Fruit fly (Drosophila melanogaster) whole organism, embryonic: ENCODE data around the gene CG31431.

Experiments
- ATbp ChIP-seq: fragments of 200-800 bp; sonication (Bioruptor generic); optimal IDR thresholded peaks from 2 replicates; lab custom pipeline; 2017; ENCODE audit warnings: missing biosample characterization, mild to moderate bottlenecking, missing genetic modification characterization, missing genetic modification reagents
- Asciz ChIP-seq: fragments of 200-800 bp; sonication (Bioruptor generic); optimal IDR thresholded peaks from 2 replicates; lab custom pipeline; 2017; ENCODE audit warnings: missing biosample characterization, mild to moderate bottlenecking, missing genetic modification characterization, missing genetic modification reagents
- CG11085 ChIP-seq: fragments of 200-800 bp; sonication (Bioruptor generic); IDR thresholded peaks from 2 replicates; pipeline ENCODE4 v1.3.6; 2022; ENCODE audit warnings: missing biosample characterization, missing genetic modification characterization
- CG11093 ChIP-seq: fragments of 200-800 bp; sonication (Bioruptor generic); IDR thresholded peaks from 3 replicates; pipeline ENCODE4 v1.3.6; 2022; ENCODE audit warnings: missing biosample characterization, missing genetic modification characterization
- CG12659 ChIP-seq: fragments of 200-800 bp; sonication (Bioruptor generic); optimal IDR thresholded peaks from 3 replicates; lab custom pipeline; 2017; ENCODE audit warnings: mild to moderate bottlenecking, missing biosample characterization, missing genetic modification reagents, missing genetic modification characterization
- CG14710 ChIP-seq: fragments of 200-800 bp; sonication (Bioruptor generic); optimal IDR thresholded peaks from 3 replicates; lab custom pipeline; 2019; ENCODE audit warnings: missing biosample characterization, mild to moderate bottlenecking, missing genetic modification characterization, moderate library complexity
- CG15601 ChIP-seq: fragments of 200-800 bp; sonication (Bioruptor generic); optimal IDR thresholded peaks from 3 replicates; lab custom pipeline; 2019; ENCODE audit warnings: missing biosample characterization, mild to moderate bottlenecking, missing genetic modification characterization, moderate library complexity
- CG31388 ChIP-seq: fragments of 200-800 bp; sonication (Bioruptor generic); optimal IDR thresholded peaks from 2 replicates; lab custom pipeline; 2016; ENCODE audit warnings: missing biosample characterization, missing genetic modification characterization
- CG31441 ChIP-seq: fragments of 200-800 bp; sonication (Bioruptor generic); IDR thresholded peaks from 2 replicates; pipeline ENCODE4 v1.3.6; 2022; ENCODE audit warnings: missing biosample characterization, missing genetic modification characterization
- CG32767 ChIP-seq: fragments of 200-800 bp; sonication (Bioruptor generic); IDR thresholded peaks from 2 replicates; pipeline ENCODE4 v1.3.6; 2022; ENCODE audit warnings: missing biosample characterization, missing genetic modification characterization
- CG32772 ChIP-seq: fragments of 200-800 bp; sonication (Bioruptor generic); IDR thresholded peaks from 2 replicates; pipeline ENCODE4 v1.3.6; 2022; ENCODE audit warnings: missing biosample characterization, missing genetic modification characterization
- CG33557 ChIP-seq: fragments of 200-800 bp; sonication (Bioruptor generic); optimal IDR thresholded peaks from 2 replicates; lab custom pipeline; 2019; ENCODE audit warnings: missing biosample characterization, mild to moderate bottlenecking, missing genetic modification characterization, moderate library complexity
- CG3407 ChIP-seq: fragments of 200-800 bp; sonication (Bioruptor generic); optimal IDR thresholded peaks from 2 replicates; lab custom pipeline; 2018; ENCODE audit warnings: missing biosample characterization, mild to moderate bottlenecking, missing genetic modification characterization
- CG7372 ChIP-seq: fragments of 200-800 bp; sonication (Bioruptor generic); IDR thresholded peaks from 2 replicates; pipeline ENCODE4 v1.3.6; 2022; ENCODE audit warnings: missing biosample characterization, missing genetic modification characterization
- CG8290 ChIP-seq, 3 experiments: fragments of 200-800 bp; sonication (Bioruptor generic); optimal IDR thresholded peaks; 2 replicates each; lab custom pipeline; 2016 to 2019; ENCODE audit warnings: missing biosample characterization in 3 of 3, missing genetic modification characterization in 3 of 3, mild to moderate bottlenecking in 2 of 3, moderate library complexity in 1 of 3
- CG8388 ChIP-seq: fragments of 200-800 bp; sonication (Bioruptor generic); optimal IDR thresholded peaks from 2 replicates; lab custom pipeline; 2019; ENCODE audit warnings: missing biosample characterization, mild to moderate bottlenecking, missing genetic modification characterization, moderate library complexity
- CG8478 ChIP-seq: fragments of >200 bp; optimal IDR thresholded peaks from 2 replicates; lab custom pipeline; 2018
- CG9727 ChIP-seq: fragments of 200-800 bp; sonication (Bioruptor generic); optimal IDR thresholded peaks from 3 replicates; lab custom pipeline; 2017; ENCODE audit warnings: missing biosample characterization, mild to moderate bottlenecking, missing genetic modification characterization
- CG9817 ChIP-seq: fragments of 200-800 bp; sonication (Bioruptor generic); optimal IDR thresholded peaks from 2 replicates; lab custom pipeline; 2018; ENCODE audit warnings: missing biosample characterization, mild to moderate bottlenecking, missing genetic modification characterization, moderate library complexity
- D ChIP-seq, 2 experiments: fragments of 200-800 bp in 1 of 2; fragments of >200 bp in 1 of 2; sonication (Bioruptor generic) in 1 of 2; optimal IDR thresholded peaks; 2 replicates in 1 of 2; 3 replicates in 1 of 2; lab custom pipeline; 2017; ENCODE audit warnings: mild to moderate bottlenecking in 1 of 2, missing biosample characterization in 1 of 2, missing genetic modification characterization in 1 of 2, missing genetic modification reagents in 1 of 2
- D19A ChIP-seq: fragments of 200-800 bp; optimal IDR thresholded peaks from 3 replicates; lab custom pipeline; 2019; ENCODE audit warnings: missing biosample characterization, mild to moderate bottlenecking, missing genetic modification characterization, moderate library complexity
- Hr3 ChIP-seq: fragments of 200-800 bp; sonication (Bioruptor generic); optimal IDR thresholded peaks from 3 replicates; lab custom pipeline; 2016; ENCODE audit warnings: missing biosample characterization, missing genetic modification characterization
- Hr51 ChIP-seq, 2 experiments: fragments of 200-800 bp; sonication (Bioruptor generic); optimal IDR thresholded peaks; 2 replicates in 1 of 2; 3 replicates in 1 of 2; lab custom pipeline; 2016 to 2018; ENCODE audit warnings: missing biosample characterization in 2 of 2, missing genetic modification characterization in 2 of 2, mild to moderate bottlenecking in 1 of 2, moderate library complexity in 1 of 2
- Hr78 ChIP-seq, 2 experiments: fragments of 200-800 bp in 1 of 2; fragments of >200 bp in 1 of 2; sonication (Bioruptor generic) in 1 of 2; optimal IDR thresholded peaks; 2 replicates each; lab custom pipeline; 2017 to 2019; ENCODE audit warnings: missing biosample characterization in 2 of 2, missing genetic modification characterization in 2 of 2, mild to moderate bottlenecking in 1 of 2, moderate library complexity in 1 of 2
- Hsf ChIP-seq: fragments of 200-800 bp; sonication (Bioruptor generic); optimal IDR thresholded peaks from 3 replicates; lab custom pipeline; 2016; ENCODE audit warnings: missing biosample characterization, missing genetic modification characterization
- Lpt ChIP-seq: fragments of >200 bp; optimal IDR thresholded peaks from 2 replicates; lab custom pipeline; 2018; ENCODE audit warnings: missing biosample characterization, missing genetic modification characterization
- NfI ChIP-seq: fragments of 200-800 bp; sonication (Bioruptor generic); optimal IDR thresholded peaks from 3 replicates; lab custom pipeline; 2018; ENCODE audit warnings: missing biosample characterization, mild to moderate bottlenecking, missing genetic modification characterization, moderate library complexity
- Opbp ChIP-seq: fragments of 200-800 bp; sonication (Bioruptor generic); IDR thresholded peaks from 3 replicates; pipeline ENCODE4 v1.3.6; 2022; ENCODE audit warnings: missing biosample characterization, missing genetic modification characterization; ENCODE audit not compliant: partially characterized antibody
- Sox100B ChIP-seq: fragments of 200-800 bp; sonication (Bioruptor generic); optimal IDR thresholded peaks from 3 replicates; lab custom pipeline; 2018; ENCODE audit warnings: missing biosample characterization, mild to moderate bottlenecking, missing genetic modification characterization
- Xrp1 ChIP-seq: fragments of 200-800 bp; sonication (Bioruptor generic); IDR thresholded peaks from 2 replicates; pipeline ENCODE4 v1.3.6; 2022; ENCODE audit warnings: missing biosample characterization, missing genetic modification characterization
- aop ChIP-seq: fragments of 200-800 bp; sonication (Bioruptor generic); IDR thresholded peaks from 2 replicates; pipeline ENCODE4 v1.3.6; 2022; ENCODE audit warnings: missing biosample characterization, missing genetic modification characterization
- ase ChIP-seq: fragments of 200-800 bp; sonication (Bioruptor generic); IDR thresholded peaks from 3 replicates; pipeline ENCODE4 v1.3.6; 2022; ENCODE audit warnings: missing biosample characterization, missing genetic modification characterization
- bsh ChIP-seq, 2 experiments: fragments of 200-800 bp; sonication (Bioruptor generic); optimal IDR thresholded peaks; 2 replicates each; lab custom pipeline; 2017 to 2018; ENCODE audit warnings: mild to moderate bottlenecking in 2 of 2, missing biosample characterization in 2 of 2, missing genetic modification characterization in 2 of 2, moderate library complexity in 1 of 2
- cg ChIP-seq: fragments of 200-800 bp; sonication (Bioruptor generic); optimal IDR thresholded peaks from 3 replicates; lab custom pipeline; 2019; ENCODE audit warnings: missing biosample characterization, mild to moderate bottlenecking, missing genetic modification characterization, moderate library complexity
- crol ChIP-seq: fragments of 200-800 bp; sonication (Bioruptor generic); IDR thresholded peaks from 2 replicates; pipeline ENCODE4 v1.3.6; 2022; ENCODE audit warnings: missing biosample characterization, missing genetic modification characterization
- crp ChIP-seq, 2 experiments: fragments of 200-800 bp; sonication (Bioruptor generic); optimal IDR thresholded peaks; 2 replicates in 1 of 2; 3 replicates in 1 of 2; lab custom pipeline; 2017; ENCODE audit warnings: missing biosample characterization in 2 of 2, missing genetic modification characterization in 2 of 2, mild to moderate bottlenecking in 1 of 2, moderate library complexity in 1 of 2
- gcm ChIP-seq: fragments of 200-800 bp; sonication (Bioruptor generic); optimal IDR thresholded peaks from 2 replicates; lab custom pipeline; 2019; ENCODE audit warnings: missing biosample characterization, mild to moderate bottlenecking, missing genetic modification characterization, moderate library complexity
- gem ChIP-seq: fragments of 200-800 bp; sonication (Bioruptor generic); optimal IDR thresholded peaks from 2 replicates; lab custom pipeline; 2019; ENCODE audit warnings: missing biosample characterization, mild to moderate bottlenecking, missing genetic modification characterization, moderate library complexity
- oc ChIP-seq: fragments of 200-800 bp; sonication (Bioruptor generic); optimal IDR thresholded peaks from 2 replicates; lab custom pipeline; 2018; ENCODE audit warnings: missing biosample characterization, mild to moderate bottlenecking, missing genetic modification characterization, moderate library complexity
- odd ChIP-seq: fragments of 200-800 bp; sonication (Bioruptor generic); optimal IDR thresholded peaks from 2 replicates; lab custom pipeline; 2017; ENCODE audit warnings: missing biosample characterization, mild to moderate bottlenecking, missing genetic modification characterization
- onecut ChIP-seq: fragments of 200-800 bp; sonication (Bioruptor generic); IDR thresholded peaks from 2 replicates; pipeline ENCODE4 v1.3.6; 2022; ENCODE audit warnings: missing biosample characterization, missing genetic modification characterization
- phol ChIP-seq: fragments of 200-800 bp; sonication (Bioruptor generic); optimal IDR thresholded peaks from 3 replicates; lab custom pipeline; 2018; ENCODE audit warnings: missing biosample characterization, mild to moderate bottlenecking, missing genetic modification characterization, moderate library complexity
- trem ChIP-seq: fragments of 200-800 bp; optimal IDR thresholded peaks from 3 replicates; lab custom pipeline; 2019; ENCODE audit warnings: missing biosample characterization, mild to moderate bottlenecking, missing genetic modification characterization, moderate library complexity
- trh ChIP-seq: fragments of 200-800 bp; sonication (Bioruptor generic); optimal IDR thresholded peaks from 2 replicates; lab custom pipeline; 2016; ENCODE audit warnings: missing biosample characterization, missing genetic modification characterization
- twi ChIP-seq: fragments of 200-800 bp; optimal IDR thresholded peaks from 2 replicates; lab custom pipeline; 2019; ENCODE audit warnings: missing biosample characterization, mild to moderate bottlenecking, missing genetic modification characterization, moderate library complexity
- unpg ChIP-seq: fragments of 200-800 bp; sonication (Bioruptor generic); optimal IDR thresholded peaks from 3 replicates; lab custom pipeline; 2018; ENCODE audit warnings: missing biosample characterization, mild to moderate bottlenecking, missing genetic modification characterization, moderate library complexity
- vvl ChIP-seq: fragments of 200-800 bp; sonication (Bioruptor generic); IDR thresholded peaks from 2 replicates; pipeline ENCODE4 v1.3.6; 2022; ENCODE audit warnings: missing biosample characterization, missing genetic modification characterization

CG31431 gene

DNA sequence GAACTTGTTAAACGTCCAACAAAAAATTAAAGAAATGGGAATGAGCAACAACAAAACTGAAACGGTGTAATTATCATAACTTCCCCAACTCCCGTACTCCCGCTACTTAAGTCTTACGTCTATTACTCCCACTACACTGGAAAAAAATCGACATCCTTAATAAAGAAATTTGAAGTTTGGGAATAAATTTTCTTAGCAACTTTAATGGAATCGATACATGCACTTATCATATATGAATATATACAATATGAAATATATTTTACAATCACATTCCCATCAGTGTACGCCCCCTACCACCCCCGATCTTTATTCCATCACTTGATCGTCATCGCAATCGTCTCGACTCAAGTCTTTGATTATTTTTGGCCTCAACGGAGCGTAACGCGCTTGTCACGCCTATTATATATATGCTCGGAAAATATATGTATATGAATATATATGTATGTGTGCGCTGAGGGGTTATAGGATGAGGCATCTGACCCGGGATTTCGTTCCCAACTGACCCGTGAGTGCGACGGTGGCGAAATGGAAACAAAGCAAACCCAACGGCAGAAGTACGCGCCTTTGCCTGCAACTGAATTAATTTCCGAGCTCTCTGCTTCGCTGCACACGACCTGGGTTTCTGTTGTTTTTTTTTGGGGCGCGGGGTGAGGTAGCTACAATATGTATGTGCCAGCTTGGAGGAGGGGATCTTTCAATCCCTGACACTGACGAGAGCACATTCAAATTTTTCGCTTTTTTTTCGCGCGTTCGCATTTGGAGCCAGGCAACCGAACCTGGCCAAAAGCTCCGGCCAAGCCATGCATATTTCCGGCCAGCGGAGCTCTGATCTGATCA is 36.0 kb upstream of the CG31431 start (continued):
- TF ChIP-seq CG33557 (GFP tag; lab: Kevin White, UChicago): peak; percentile 50
- peak in 1 of 2 experiments; percentile 42 for TF ChIP-seq Hr51 (GFP tag; optimal IDR thresholded peaks at IDR 0.05; lab: Kevin White, UChicago)
- peak; percentile 32 for TF ChIP-seq D19A
- TF ChIP-seq onecut: 0 out of 2 replicates have a peak, but pooled peaks have one; percentile 4
- peak; percentile 59 for TF ChIP-seq crol
- TF ChIP-seq trh: no peak
- TF ChIP-seq bsh (GFP tag; optimal IDR thresholded peaks at IDR 0.05; lab: Kevin White, UChicago): peak in 1 of 2 experiments; percentile 78
- TF ChIP-seq CG9727: peak; percentile 36
- TF ChIP-seq D (optimal IDR thresholded peaks at IDR 0.05; lab: Kevin White, UChicago): no peak
- peak; percentile 27 for TF ChIP-seq D (GFP tag; optimal IDR thresholded peaks at IDR 0.05; lab: Kevin White, UChicago)
- TF ChIP-seq CG8388 (GFP tag; lab: Kevin White, UChicago): peak; percentile 67
- TF ChIP-seq odd (GFP tag; lab: Kevin White, UChicago): peak; percentile 40
- peak; percentile 39 for TF ChIP-seq CG3407 (GFP tag; lab: Kevin White, UChicago)
- TF ChIP-seq cg (GFP tag; lab: Kevin White, UChicago): peak; percentile 4
- TF ChIP-seq Hsf (GFP tag; lab: Kevin White, UChicago): peak; percentile 20
- TF ChIP-seq CG31388: no peak
- peak; percentile 47 for TF ChIP-seq CG32772 (GFP tag; lab: Robert Waterston, UW)
- TF ChIP-seq CG31441: peak; percentile 63
- TF ChIP-seq CG9817 (tag; lab: Kevin White, UChicago): no peak
- peak; percentile 72 for TF ChIP-seq vvl (GFP tag; lab: Robert Waterston, UW)
- TF ChIP-seq ase (GFP tag; lab: Robert Waterston, UW): no peak
- peak; percentile 13 for TF ChIP-seq twi
- no peak for TF ChIP-seq crp (GFP tag; optimal IDR thresholded peaks at IDR 0.05; lab: Kevin White, UChicago)
- peak; percentile 25 for TF ChIP-seq phol (tag; lab: Kevin White, UChicago)
- TF ChIP-seq CG14710 (tag; lab: Kevin White, UChicago): peak; percentile 2
- peak; percentile 15 for TF ChIP-seq CG12659 (GFP tag; lab: Kevin White, UChicago)
- TF ChIP-seq unpg: peak; percentile 70
- TF ChIP-seq Xrp1 (GFP tag; lab: Robert Waterston, UW): peak; percentile 69
- TF ChIP-seq CG8290 (GFP tag; optimal IDR thresholded peaks at IDR 0.05; lab: Kevin White, UChicago): no peak
- no peak for TF ChIP-seq CG8290 (tag; optimal IDR thresholded peaks at IDR 0.05; lab: Kevin White, UChicago)
- no peak for TF ChIP-seq Opbp
- TF ChIP-seq gem (tag; lab: Kevin White, UChicago): peak; percentile 71
- peak; percentile 24 for TF ChIP-seq Hr3 (GFP tag; lab: Kevin White, UChicago)
- TF ChIP-seq NfI (GFP tag; lab: Kevin White, UChicago): no peak
- TF ChIP-seq CG15601 (tag; lab: Kevin White, UChicago): peak; percentile 29
- TF ChIP-seq CG32767 (GFP tag; lab: Robert Waterston, UW): 0 out of 2 replicates have a peak, but pooled peaks have one; percentile 13
- TF ChIP-seq aop: no peak
- TF ChIP-seq Sox100B (GFP tag; lab: Kevin White, UChicago): peak; percentile 25
- TF ChIP-seq Asciz (GFP tag; lab: Kevin White, UChicago): peak; percentile 1
- TF ChIP-seq Hr78 (GFP tag; optimal IDR thresholded peaks at IDR 0.05; lab: Kevin White, UChicago): peak in 1 of 2 experiments; percentile 86
- no peak for TF ChIP-seq CG11093 (GFP tag; lab: Robert Waterston, UW)
- TF ChIP-seq CG8478 (lab: Kevin White, UChicago): no peak
- TF ChIP-seq trem (tag; lab: Kevin White, UChicago): peak; percentile 1
- no peak for TF ChIP-seq CG7372
- peak; percentile 44 for TF ChIP-seq ATbp
- no peak for TF ChIP-seq CG11085 (GFP tag; lab: Robert Waterston, UW)
- TF ChIP-seq oc (tag; lab: Kevin White, UChicago): peak; percentile 26
- peak; percentile 18 for TF ChIP-seq gcm (GFP tag; lab: Kevin White, UChicago)
- TF ChIP-seq Lpt (GFP tag; lab: Kevin White, UChicago): no peak
